Worm (Caenorhabditis elegans): ENCODE results near the gene Y40H4A.2.

Y40H4A.2 gene

ce11 chrV:14559312-14559711, 25.9 kb downstream of the Y40H4A.2 start, which contains the start of gene srt-32:
TSS of gene srt-32 (plus strand) at chrV:14559612.
- TF ChIP-seq hmg-1.1 (GFP tag; IDR thresholded peaks at IDR 0.05): no peak
- no peak for TF ChIP-seq saeg-2 (GFP tag; IDR thresholded peaks at IDR 0.05)
- no peak for TF ChIP-seq mdt-29 (GFP tag; IDR thresholded peaks at IDR 0.05)
- no peak for TF ChIP-seq ceh-44 (GFP tag; IDR thresholded peaks at IDR 0.05)
- TF ChIP-seq R02D3.7 (tag; optimal IDR thresholded peaks at IDR 0.05): no peak

ce11 chrV:14558757-14559156, 26.5 kb downstream of the Y40H4A.2 start, which contains the start of gene C53A5.9:
TSS of gene C53A5.9 (minus strand) at chrV:14558857.
- TF ChIP-seq lin-29 (GFP tag; IDR thresholded peaks at IDR 0.05) (no peak), zag-1 (tag; optimal IDR thresholded peaks at IDR 0.05) (no peak), nhr-41 (GFP tag; IDR thresholded peaks at IDR 0.05) (no peak), nhr-10 (tag; optimal IDR thresholded peaks at IDR 0.05) (no peak), ceh-20 (GFP tag; IDR thresholded peaks at IDR 0.05) (no peak), nhr-25 (tag; optimal IDR thresholded peaks at IDR 0.05; ENCODE audit: borderline replicate concordance, insufficient read depth) (no peak)

ce11 chrV:14556187-14556586, 29.1 kb downstream of the Y40H4A.2 start, which contains the start of gene srg-47:
TSS of gene srg-47 (minus strand) at chrV:14556287.
- TF ChIP-seq unc-62 (GFP tag; optimal IDR thresholded peaks at IDR 0.05 in 1 of 2) (no peak), unc-62 (tag; optimal IDR thresholded peaks at IDR 0.05) (no peak), lsy-2 (tag; optimal IDR thresholded peaks at IDR 0.05) (no peak), zfp-3 (GFP tag; conservative IDR thresholded peaks at IDR 0.05) (no peak), tra-1 (GFP tag; IDR thresholded peaks at IDR 0.05) (no peak), mdt-29 (GFP tag; IDR thresholded peaks at IDR 0.05) (no peak), nhr-237 (tag; optimal IDR thresholded peaks at IDR 0.05) (no peak), dpl-1 (GFP tag; optimal IDR thresholded peaks at IDR 0.05) (no peak), madf-5 (GFP tag; IDR thresholded peaks at IDR 0.05) (no peak), nhr-111 (GFP tag; optimal IDR thresholded peaks at IDR 0.05) (no peak), pha-4 (GFP tag; IDR thresholded peaks at IDR 0.05) (no peak), pha-4 (tag; optimal IDR thresholded peaks at IDR 0.05) (no peak), ztf-7 (tag; optimal IDR thresholded peaks at IDR 0.05) (no peak), ceh-28 (tag; optimal IDR thresholded peaks at IDR 0.05) (no peak), Y75B8A.6 (GFP tag; IDR thresholded peaks at IDR 0.05) (no peak)

DNA sequence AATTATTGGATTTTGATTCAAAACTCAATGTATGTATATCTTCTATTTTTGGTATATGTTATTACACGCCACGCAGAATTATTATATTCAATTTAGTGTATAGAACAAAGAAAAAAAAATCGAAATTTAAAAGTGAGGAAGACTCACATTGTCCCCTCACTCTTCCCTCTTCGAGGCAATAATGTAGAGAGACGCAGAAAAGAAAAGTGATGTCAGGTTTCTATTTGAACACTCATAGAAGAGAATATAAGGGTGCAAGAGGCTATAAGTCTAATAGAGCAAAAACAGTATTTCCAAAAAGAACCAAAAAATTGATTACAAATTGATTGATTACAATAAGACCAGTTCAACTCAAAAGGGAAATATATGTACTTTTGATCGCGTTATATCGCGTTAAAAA, 36.7 kb downstream of the Y40H4A.2 start:
- no peak for TF ChIP-seq pha-4 (GFP tag; IDR thresholded peaks at IDR 0.05)
- no peak for TF ChIP-seq pha-4 (tag; optimal IDR thresholded peaks at IDR 0.05)
- TF ChIP-seq hlh-30 (tag; optimal IDR thresholded peaks at IDR 0.05; ENCODE audit: insufficient read depth): no peak
- peak; percentile 6 for TF ChIP-seq nhr-28 (tag; optimal IDR thresholded peaks at IDR 0.05)
- peak in 1 of 2 experiments; percentile 63 for TF ChIP-seq unc-62 (GFP tag; optimal IDR thresholded peaks at IDR 0.05 in 1 of 2)
- no peak for TF ChIP-seq unc-62 (tag; optimal IDR thresholded peaks at IDR 0.05)
- TF ChIP-seq madf-5 (GFP tag; IDR thresholded peaks at IDR 0.05): no peak
- no peak for TF ChIP-seq T20F7.1 (GFP tag; optimal IDR thresholded peaks at IDR 0.05)
- TF ChIP-seq F44E2.7 (GFP tag; IDR thresholded peaks at IDR 0.05): no peak

ce11 chrV:14546569-14546968, 38.7 kb downstream of the Y40H4A.2 start, which contains the start of gene C53A5.13:
TSS of gene C53A5.13 (plus strand) at chrV:14546869.
- TF ChIP-seq snpc-1.2 (GFP tag; IDR thresholded peaks at IDR 0.05) (no peak), dmd-8 (GFP tag; IDR thresholded peaks at IDR 0.05) (no peak), nhr-41 (GFP tag; IDR thresholded peaks at IDR 0.05) (no peak), fkh-10 (GFP tag; optimal IDR thresholded peaks at IDR 0.05) (no peak), ceh-28 (tag; optimal IDR thresholded peaks at IDR 0.05) (no peak)
